Fruit fly (Drosophila melanogaster) whole organism, embryonic: ENCODE data around the gene Usp8.

Experiments
- Antp ChIP-seq: fragments of 200-800 bp; sonication (Bioruptor generic); optimal IDR thresholded peaks from 3 replicates; lab custom pipeline; 2016; ENCODE audit warnings: missing biosample characterization, missing genetic modification characterization
- Atf-2 ChIP-seq: fragments of 200-800 bp; sonication (Bioruptor generic); optimal IDR thresholded peaks from 2 replicates; lab custom pipeline; 2016; ENCODE audit warnings: missing biosample characterization, missing genetic modification characterization
- Bgb ChIP-seq: fragments of 200-800 bp; sonication (Bioruptor generic); IDR thresholded peaks from 2 replicates; pipeline ENCODE4 v1.3.6; 2022; ENCODE audit warnings: missing biosample characterization, missing genetic modification characterization; ENCODE audit not compliant: partially characterized antibody
- CG11696 ChIP-seq: fragments of 200-800 bp; sonication (Bioruptor generic); IDR thresholded peaks from 2 replicates; pipeline ENCODE4 v1.3.6; 2022; ENCODE audit warnings: missing biosample characterization, missing genetic modification characterization
- CG12391 ChIP-seq: fragments of 200-800 bp; sonication (Bioruptor generic); optimal IDR thresholded peaks from 3 replicates; lab custom pipeline; 2018; ENCODE audit warnings: missing biosample characterization, mild to moderate bottlenecking, missing genetic modification characterization, moderate library complexity
- CG12942 ChIP-seq: fragments of 200-800 bp; sonication (Bioruptor generic); optimal IDR thresholded peaks from 3 replicates; lab custom pipeline; 2016; ENCODE audit warnings: missing biosample characterization, missing genetic modification characterization
- CG13424 ChIP-seq: fragments of 200-800 bp; sonication (Bioruptor generic); optimal IDR thresholded peaks from 2 replicates; lab custom pipeline; 2019; ENCODE audit warnings: missing biosample characterization, mild to moderate bottlenecking, missing genetic modification characterization, moderate library complexity
- CG13775 ChIP-seq: fragments of 200-800 bp; sonication (Bioruptor generic); optimal IDR thresholded peaks from 3 replicates; lab custom pipeline; 2017; ENCODE audit warnings: missing biosample characterization, mild to moderate bottlenecking, missing genetic modification characterization
- CG14667 ChIP-seq: fragments of 200-800 bp; sonication (Bioruptor generic); IDR thresholded peaks from 2 replicates; pipeline ENCODE4 v1.3.6; 2022; ENCODE audit warnings: missing biosample characterization, missing genetic modification characterization
- CG14710 ChIP-seq: fragments of 200-800 bp; sonication (Bioruptor generic); optimal IDR thresholded peaks from 3 replicates; lab custom pipeline; 2019; ENCODE audit warnings: missing biosample characterization, mild to moderate bottlenecking, missing genetic modification characterization, moderate library complexity
- CG14860 ChIP-seq: fragments of 200-800 bp; sonication (Bioruptor generic); IDR thresholded peaks from 3 replicates; pipeline ENCODE4 v1.3.6; 2022; ENCODE audit warnings: missing biosample characterization, missing genetic modification characterization; ENCODE audit not compliant: partially characterized antibody
- CG1832 ChIP-seq: fragments of 200-800 bp; sonication (Bioruptor generic); optimal IDR thresholded peaks from 2 replicates; lab custom pipeline; 2017; ENCODE audit warnings: missing biosample characterization, mild to moderate bottlenecking, missing genetic modification characterization, inconsistent platforms
- CG18764 ChIP-seq: fragments of 200-800 bp; sonication (Bioruptor generic); optimal IDR thresholded peaks from 3 replicates; lab custom pipeline; 2016; ENCODE audit warnings: missing biosample characterization, missing genetic modification characterization
- CG32532 ChIP-seq: fragments of 200-800 bp; sonication (Bioruptor generic); IDR thresholded peaks from 2 replicates; pipeline ENCODE4 v1.3.6; 2022; ENCODE audit warnings: missing biosample characterization, missing genetic modification characterization
- CG3281 ChIP-seq: fragments of 200-800 bp; sonication (Bioruptor generic); optimal IDR thresholded peaks from 3 replicates; lab custom pipeline; 2017; ENCODE audit warnings: missing biosample characterization, mild to moderate bottlenecking, missing genetic modification characterization
- CG34224 ChIP-seq: fragments of 200-800 bp; sonication (Bioruptor generic); IDR thresholded peaks from 3 replicates; pipeline ENCODE4 v1.3.6; 2022; ENCODE audit warnings: missing biosample characterization, missing genetic modification characterization; ENCODE audit not compliant: partially characterized antibody
- CG3847 ChIP-seq: fragments of 200-800 bp; sonication (Bioruptor generic); IDR thresholded peaks from 2 replicates; pipeline ENCODE4 v1.3.6; 2022; ENCODE audit warnings: missing biosample characterization, missing genetic modification characterization
- CG4424 ChIP-seq: fragments of 200-800 bp; sonication (Bioruptor generic); optimal IDR thresholded peaks from 3 replicates; lab custom pipeline; 2016; ENCODE audit warnings: missing biosample characterization, missing genetic modification characterization
- CG6791 ChIP-seq: fragments of 200-800 bp; sonication (Bioruptor generic); IDR thresholded peaks from 3 replicates; pipeline ENCODE4 v1.3.6; 2022; ENCODE audit warnings: missing biosample characterization, missing genetic modification characterization; ENCODE audit not compliant: partially characterized antibody
- CG7357 ChIP-seq: fragments of 200-800 bp; sonication (Bioruptor generic); IDR thresholded peaks from 3 replicates; pipeline ENCODE4 v1.3.6; 2022; ENCODE audit warnings: missing biosample characterization, missing genetic modification characterization
- CG8290 ChIP-seq, 3 experiments: fragments of 200-800 bp; sonication (Bioruptor generic); optimal IDR thresholded peaks; 2 replicates each; lab custom pipeline; 2016 to 2019; ENCODE audit warnings: missing biosample characterization in 3 of 3, missing genetic modification characterization in 3 of 3, mild to moderate bottlenecking in 2 of 3, moderate library complexity in 1 of 3
- CG9797 ChIP-seq: fragments of 200-800 bp; sonication (Bioruptor generic); optimal IDR thresholded peaks from 3 replicates; lab custom pipeline; 2018; ENCODE audit warnings: missing biosample characterization, mild to moderate bottlenecking, missing genetic modification characterization
- CHES-1-like ChIP-seq: fragments of 200-800 bp; sonication (Bioruptor generic); optimal IDR thresholded peaks from 2 replicates; lab custom pipeline; 2016; ENCODE audit warnings: missing biosample characterization, missing genetic modification characterization
- Dip3 ChIP-seq: fragments of 200-800 bp; sonication (Bioruptor generic); optimal IDR thresholded peaks from 3 replicates; lab custom pipeline; 2016; ENCODE audit warnings: missing biosample characterization, missing genetic modification characterization
- Eip74EF ChIP-seq, 2 experiments: fragments of 200-800 bp in 1 of 2; fragments of >200 bp in 1 of 2; sonication (Bioruptor generic) in 1 of 2; optimal IDR thresholded peaks; 2 replicates each; lab custom pipeline; 2017 to 2019; ENCODE audit warnings: missing biosample characterization in 2 of 2, missing genetic modification characterization in 2 of 2, mild to moderate bottlenecking in 1 of 2, moderate library complexity in 1 of 2
- HLH54F ChIP-seq: fragments of 200-800 bp; sonication (Bioruptor generic); optimal IDR thresholded peaks from 3 replicates; lab custom pipeline; 2016; ENCODE audit warnings: missing biosample characterization, missing genetic modification characterization
- HmgD ChIP-seq: fragments of 200-800 bp; sonication (Bioruptor generic); optimal IDR thresholded peaks from 3 replicates; lab custom pipeline; 2016; ENCODE audit warnings: missing biosample characterization, missing genetic modification characterization
- Med ChIP-seq: fragments of 200-800 bp; sonication (Bioruptor generic); peaks from one replicate; lab custom pipeline; 2016; ENCODE audit warnings: missing biosample characterization, missing genetic modification characterization, mild to moderate bottlenecking, inconsistent platforms, moderate library complexity
- Nf-YC ChIP-seq: fragments of 200-800 bp; optimal IDR thresholded peaks from 3 replicates; lab custom pipeline; 2019; ENCODE audit warnings: missing biosample characterization, mild to moderate bottlenecking, missing genetic modification characterization, moderate library complexity
- Sin3A ChIP-seq: fragments of >200 bp; optimal IDR thresholded peaks from 2 replicates; lab custom pipeline; 2018
- Trl ChIP-seq, 3 experiments: fragments of >200 bp in 2 of 3; fragments of 200-800 bp in 1 of 3; sonication (Bioruptor generic) in 1 of 3; optimal IDR thresholded peaks; 2 replicates in 1 of 3; 3 replicates in 2 of 3; lab custom pipeline; 2016 to 2017; ENCODE audit warnings: missing biosample characterization in 1 of 3, missing genetic modification characterization in 1 of 3
- Xrp1 ChIP-seq: fragments of 200-800 bp; sonication (Bioruptor generic); IDR thresholded peaks from 2 replicates; pipeline ENCODE4 v1.3.6; 2022; ENCODE audit warnings: missing biosample characterization, missing genetic modification characterization
- caup ChIP-seq: fragments of 200-800 bp; sonication (Bioruptor generic); optimal IDR thresholded peaks from 3 replicates; lab custom pipeline; 2017; ENCODE audit warnings: missing biosample characterization, mild to moderate bottlenecking, missing genetic modification characterization, moderate library complexity; ENCODE audit not compliant: severe bottlenecking
- chinmo ChIP-seq: fragments of 200-800 bp; sonication (Bioruptor generic); IDR thresholded peaks from 4 replicates; pipeline ENCODE4 v1.3.6; 2022; ENCODE audit warnings: missing biosample characterization, missing genetic modification characterization; ENCODE audit not compliant: partially characterized antibody
- ci ChIP-seq: fragments of 200-800 bp; sonication (Bioruptor generic); IDR thresholded peaks from 3 replicates; pipeline ENCODE4 v1.3.6; 2022; ENCODE audit warnings: missing biosample characterization, missing genetic modification characterization
- dati ChIP-seq: fragments of 200-800 bp; sonication (Bioruptor generic); IDR thresholded peaks from 2 replicates; pipeline ENCODE4 v1.3.6; 2022; ENCODE audit warnings: missing biosample characterization, missing genetic modification characterization
- dimm ChIP-seq: fragments of 200-800 bp; sonication (Bioruptor generic); IDR thresholded peaks from 2 replicates; pipeline ENCODE4 v1.3.6; 2022; ENCODE audit warnings: missing biosample characterization, missing genetic modification characterization
- en ChIP-seq: fragments of 200-800 bp; sonication (Bioruptor generic); optimal IDR thresholded peaks from 2 replicates; lab custom pipeline; 2016; ENCODE audit warnings: missing biosample characterization, missing genetic modification characterization
- ftz-f1 ChIP-seq: fragments of 200-800 bp; sonication (Bioruptor generic); optimal IDR thresholded peaks from 2 replicates; lab custom pipeline; 2016; ENCODE audit warnings: missing biosample characterization, missing genetic modification characterization
- grau ChIP-seq: fragments of 200-800 bp; optimal IDR thresholded peaks from 3 replicates; lab custom pipeline; 2019; ENCODE audit warnings: missing biosample characterization, mild to moderate bottlenecking, missing genetic modification characterization, moderate library complexity
- inv ChIP-seq: fragments of 200-800 bp; sonication (Bioruptor generic); IDR thresholded peaks from 2 replicates; pipeline ENCODE4 v1.3.6; 2022; ENCODE audit warnings: missing biosample characterization, missing genetic modification characterization; ENCODE audit not compliant: partially characterized antibody
- phol ChIP-seq: fragments of 200-800 bp; sonication (Bioruptor generic); optimal IDR thresholded peaks from 3 replicates; lab custom pipeline; 2018; ENCODE audit warnings: missing biosample characterization, mild to moderate bottlenecking, missing genetic modification characterization, moderate library complexity
- sug ChIP-seq: fragments of 200-800 bp; optimal IDR thresholded peaks from 2 replicates; lab custom pipeline; 2019; ENCODE audit warnings: missing biosample characterization, mild to moderate bottlenecking, missing genetic modification characterization, moderate library complexity
- tx ChIP-seq: fragments of 200-800 bp; sonication (Bioruptor generic); optimal IDR thresholded peaks from 2 replicates; lab custom pipeline; 2016; ENCODE audit warnings: missing biosample characterization, missing genetic modification characterization
- unc-4 ChIP-seq: fragments of 200-800 bp; sonication (Bioruptor generic); IDR thresholded peaks from 2 replicates; pipeline ENCODE4 v1.3.6; 2022; ENCODE audit warnings: missing biosample characterization, missing genetic modification characterization; ENCODE audit not compliant: partially characterized antibody

Gene Usp8

dm6 chr3R:21126673-21127284, 7.3 kb upstream of the Usp8 start (continued):
- TF ChIP-seq Dip3 (GFP tag; lab: Kevin White, UChicago) (no peak), Eip74EF (GFP tag; optimal IDR thresholded peaks at IDR 0.05; lab: Kevin White, UChicago) (peak in 1 of 2 experiments; percentile 3), CG1832 (peak; percentile 72), dati (GFP tag; lab: Robert Waterston, UW) (no peak), CG3847 (GFP tag; lab: Robert Waterston, UW) (no peak)

- TF ChIP-seq CG6791 (GFP tag; lab: Robert Waterston, UW) (peak; percentile 65), Sin3A (lab: Kevin White, UChicago) (peak; percentile 94), Atf-2 (GFP tag; lab: Kevin White, UChicago) (peak; percentile 43), CG14667 (GFP tag; lab: Robert Waterston, UW) (no peak), CG8290 (GFP tag; optimal IDR thresholded peaks at IDR 0.05; lab: Kevin White, UChicago) (peak; percentile 23), CG8290 (tag; optimal IDR thresholded peaks at IDR 0.05; lab: Kevin White, UChicago) (no peak), Bgb (GFP tag; lab: Robert Waterston, UW) (peak; percentile 59), HmgD (GFP tag; lab: Kevin White, UChicago) (peak; percentile 56), CG34224 (GFP tag; lab: Robert Waterston, UW) (peak; percentile 45; the same call in 1 of the 3 replicates), CG4424 (GFP tag; lab: Kevin White, UChicago) (peak; percentile 56), CG12391 (tag; lab: Kevin White, UChicago) (peak; percentile 34), Antp (peak; percentile 60), dimm (no peak), en (no peak), CG11696 (GFP tag; lab: Robert Waterston, UW) (no peak), Trl (optimal IDR thresholded peaks at IDR 0.05; lab: Kevin White, UChicago) (peak in 1 of 2 experiments; percentile 55), Trl (GFP tag; optimal IDR thresholded peaks at IDR 0.05; lab: Kevin White, UChicago) (peak; percentile 21), unc-4 (GFP tag; lab: Robert Waterston, UW) (peak; percentile 72), sug (tag; lab: Kevin White, UChicago) (peak; percentile 100), CG32532 (GFP tag; lab: Robert Waterston, UW) (0 out of 2 replicates have a peak, but pooled peaks have one; percentile 47), CG7357 (GFP tag; lab: Robert Waterston, UW) (no peak), chinmo (GFP tag; lab: Robert Waterston, UW) (no peak), CG12942 (GFP tag; lab: Kevin White, UChicago) (peak; percentile 8), inv (GFP tag; lab: Robert Waterston, UW) (peak; percentile 54), CG9797 (GFP tag; lab: Kevin White, UChicago) (peak; percentile 92), HLH54F (GFP tag; lab: Kevin White, UChicago) (peak; percentile 61), CG13775 (peak; percentile 18), CG3281 (GFP tag; lab: Kevin White, UChicago) (peak; percentile 28), CG13424 (peak; percentile 30), grau (tag; lab: Kevin White, UChicago) (peak; percentile 37), ci (peak; percentile 56; the same call in 1 of the 3 replicates), CG18764 (GFP tag; lab: Kevin White, UChicago) (peak; percentile 56), Xrp1 (peak; percentile 46; the same call in 1 of the 2 replicates), Nf-YC (tag; lab: Kevin White, UChicago) (peak; percentile 30), ftz-f1 (GFP tag; lab: Kevin White, UChicago) (no peak), Med (GFP tag; lab: Kevin White, UChicago) (peak; percentile 94), phol (peak; percentile 61), CHES-1-like (GFP tag; lab: Kevin White, UChicago) (peak; percentile 74), caup (GFP tag; lab: Kevin White, UChicago) (peak; percentile 42), CG14860 (GFP tag; lab: Robert Waterston, UW) (no peak), Dip3 (GFP tag; lab: Kevin White, UChicago) (peak; percentile 59), CG14710 (tag; lab: Kevin White, UChicago) (peak; percentile 66), tx (GFP tag; lab: Kevin White, UChicago) (peak; percentile 1)
Observed at dm6 chr3R:21127352-21127985, 6.6 kb upstream of the Usp8 start, which contains the start of the genes slmb and CG5793. TSS of gene slmb (minus strand) at chr3R:21127485. TSS of gene CG5793 (plus strand) at chr3R:21127573.
